Worm (Caenorhabditis elegans): ENCODE measurements around the gene W03F8.6.

W03F8.6 gene

DNA sequence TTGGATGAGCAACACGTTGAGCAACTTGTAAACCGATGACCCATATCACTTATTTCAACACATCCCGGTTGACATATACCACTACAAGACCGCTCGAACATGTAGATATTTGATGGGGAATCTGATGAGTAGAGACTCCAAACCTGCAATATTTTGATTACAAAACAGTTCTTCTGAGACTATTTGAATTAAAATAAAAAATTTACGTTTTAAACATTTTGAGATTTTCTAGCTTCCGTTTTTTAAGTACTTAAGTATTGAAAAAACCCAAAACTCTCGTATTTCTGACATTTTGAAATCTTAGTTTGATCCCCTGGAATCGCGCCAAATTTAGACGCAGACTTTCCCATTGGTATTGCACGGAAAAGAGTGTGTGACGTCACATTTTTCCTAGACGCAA lies 29.2 kb downstream of the W03F8.6 start, which contains the start of gene C24D10.49:
C24D10.49 (minus strand) TSS at position 101 of the 400 bp plus-strand sequence.
- TF ChIP-seq ceh-82 (tag; optimal IDR thresholded peaks at IDR 0.05) (no peak), C34F6.9 (tag; optimal IDR thresholded peaks at IDR 0.05) (no peak), sma-3 (GFP tag; optimal IDR thresholded peaks at IDR 0.05) (no peak), gmeb-1 (tag; optimal IDR thresholded peaks at IDR 0.05) (no peak), alr-1 (tag; optimal IDR thresholded peaks at IDR 0.05) (no peak), sma-9 (GFP tag; optimal IDR thresholded peaks at IDR 0.05) (no peak), sma-9 (tag; optimal IDR thresholded peaks at IDR 0.05) (no peak), nhr-77 (tag; optimal IDR thresholded peaks at IDR 0.05) (no peak)

DNA sequence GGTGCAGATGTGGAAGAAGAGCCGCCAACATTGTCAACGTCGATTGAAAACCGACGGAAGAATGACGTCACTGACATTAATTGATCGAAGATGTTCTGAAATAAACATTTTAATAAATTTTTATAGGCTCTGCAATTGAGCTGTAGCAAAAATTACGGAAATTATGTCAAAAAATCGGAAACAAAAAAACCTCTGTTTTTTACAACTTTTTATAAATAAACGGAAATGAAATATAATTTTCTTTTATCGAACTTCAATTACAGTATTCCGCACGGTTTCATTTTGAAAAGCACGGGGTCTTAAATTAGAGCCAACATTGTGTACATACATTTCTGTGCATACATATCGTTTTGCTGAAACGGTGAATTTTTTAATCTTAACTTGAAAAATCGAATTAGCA lies 34.0 kb downstream of the W03F8.6 start, which contains the start of gene soc-2:
soc-2 (minus strand) TSS at position 101 of the 400 bp plus-strand sequence.
- TF ChIP-seq lsy-2 (tag; optimal IDR thresholded peaks at IDR 0.05) (no peak), snpc-4 (tag; optimal IDR thresholded peaks at IDR 0.05) (no peak), R02D3.7 (tag; optimal IDR thresholded peaks at IDR 0.05) (no peak), nhr-23 (tag; optimal IDR thresholded peaks at IDR 0.05) (no peak), unc-62 (GFP tag; optimal IDR thresholded peaks at IDR 0.05) (no peak), lin-39 (tag; optimal IDR thresholded peaks at IDR 0.05) (no peak), nhr-6 (tag; optimal IDR thresholded peaks at IDR 0.05) (no peak), ceh-82 (tag; optimal IDR thresholded peaks at IDR 0.05) (no peak), C34F6.9 (tag; optimal IDR thresholded peaks at IDR 0.05) (no peak)

DNA sequence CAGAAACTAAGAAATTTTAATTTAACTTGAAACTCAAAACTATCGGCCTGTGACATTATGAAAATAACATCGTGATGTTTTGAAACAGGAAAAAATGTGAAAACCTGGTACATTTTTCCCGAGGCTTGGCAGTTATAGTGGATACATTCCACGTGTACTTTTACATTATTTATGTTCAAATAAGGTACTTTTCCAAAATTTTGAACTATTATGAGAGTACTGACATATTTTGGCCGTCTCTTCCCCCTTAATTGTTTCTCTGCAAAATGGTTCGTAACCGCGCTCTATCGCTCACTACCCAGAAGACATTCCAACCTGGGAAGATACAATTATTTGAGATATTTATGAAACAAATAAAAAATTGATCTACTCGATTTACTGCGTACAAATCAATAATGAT lies 36.6 kb downstream of the W03F8.6 start, which contains the start of gene C24D10.5:
C24D10.5 (plus strand) TSS at position 301 of the 400 bp plus-strand sequence.
- TF ChIP-seq mab-5 (tag; optimal IDR thresholded peaks at IDR 0.05) (no peak), nhr-12 (tag; optimal IDR thresholded peaks at IDR 0.05) (no peak), nhr-77 (tag; optimal IDR thresholded peaks at IDR 0.05) (no peak), ztf-1 (GFP tag; conservative IDR thresholded peaks at IDR 0.05) (no peak), ceh-16 (tag; optimal IDR thresholded peaks at IDR 0.05) (no peak), sma-3 (GFP tag; optimal IDR thresholded peaks at IDR 0.05) (no peak), blmp-1 (tag; optimal IDR thresholded peaks at IDR 0.05; ENCODE audit: insufficient read depth) (no peak), zag-1 (tag; optimal IDR thresholded peaks at IDR 0.05) (no peak), F13H6.1 (tag; optimal IDR thresholded peaks at IDR 0.05) (no peak), unc-55 (GFP tag; optimal IDR thresholded peaks at IDR 0.05) (no peak)

DNA sequence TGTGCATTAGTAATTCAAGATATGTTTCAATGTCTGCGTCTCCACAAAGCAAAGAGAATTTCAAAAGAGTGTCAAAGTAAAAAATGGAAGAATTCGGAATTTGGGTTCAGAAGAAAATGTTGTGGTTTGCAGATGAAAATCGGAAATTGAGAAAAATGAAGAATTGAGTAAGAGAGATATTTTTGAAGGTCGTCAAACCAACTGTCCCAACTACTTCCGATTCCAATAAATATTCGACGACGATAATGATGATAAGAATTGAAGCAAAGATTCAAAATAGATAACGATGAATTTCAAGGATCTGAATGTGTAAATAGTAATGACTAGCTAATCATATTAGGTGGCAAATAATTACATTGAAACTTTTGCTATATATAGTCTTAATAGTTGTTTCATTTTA lies 46.4 kb downstream of the W03F8.6 start:
- no peak for TF ChIP-seq gmeb-1 (tag; optimal IDR thresholded peaks at IDR 0.05)
- TF ChIP-seq elt-3 (tag; optimal IDR thresholded peaks at IDR 0.05), result no peak
- peak; percentile 33 for TF ChIP-seq unc-55 (GFP tag; optimal IDR thresholded peaks at IDR 0.05)
- no peak for TF ChIP-seq ZK546.5 (tag; optimal IDR thresholded peaks at IDR 0.05)
- TF ChIP-seq ztf-1 (GFP tag; conservative IDR thresholded peaks at IDR 0.05), result no peak
- TF ChIP-seq unc-39 (tag; optimal IDR thresholded peaks at IDR 0.05), result no peak
- TF ChIP-seq lin-39 (tag; optimal IDR thresholded peaks at IDR 0.05), result no peak
- no peak for TF ChIP-seq nhr-6 (tag; optimal IDR thresholded peaks at IDR 0.05)
- TF ChIP-seq nhr-12 (tag; optimal IDR thresholded peaks at IDR 0.05), result no peak
- peak in 1 of 2 experiments; percentile 7 for TF ChIP-seq lsy-2 (tag; optimal IDR thresholded peaks at IDR 0.05)
- no peak for TF ChIP-seq Y55F3AM.14 (GFP tag; optimal IDR thresholded peaks at IDR 0.05)
- TF ChIP-seq C34F6.9 (tag; optimal IDR thresholded peaks at IDR 0.05), result peak; percentile 20
- peak; percentile 16 for TF ChIP-seq nhr-25 (tag; optimal IDR thresholded peaks at IDR 0.05)
- TF ChIP-seq nhr-77 (tag; optimal IDR thresholded peaks at IDR 0.05), result no peak
- TF ChIP-seq sma-9 (GFP tag; optimal IDR thresholded peaks at IDR 0.05), result peak; percentile 1
- TF ChIP-seq sma-9 (tag; optimal IDR thresholded peaks at IDR 0.05), result no peak
- TF ChIP-seq crh-2 (tag; optimal IDR thresholded peaks at IDR 0.05), result peak; percentile 15
- peak; percentile 4 for TF ChIP-seq fos-1 (tag; optimal IDR thresholded peaks at IDR 0.05)

DNA sequence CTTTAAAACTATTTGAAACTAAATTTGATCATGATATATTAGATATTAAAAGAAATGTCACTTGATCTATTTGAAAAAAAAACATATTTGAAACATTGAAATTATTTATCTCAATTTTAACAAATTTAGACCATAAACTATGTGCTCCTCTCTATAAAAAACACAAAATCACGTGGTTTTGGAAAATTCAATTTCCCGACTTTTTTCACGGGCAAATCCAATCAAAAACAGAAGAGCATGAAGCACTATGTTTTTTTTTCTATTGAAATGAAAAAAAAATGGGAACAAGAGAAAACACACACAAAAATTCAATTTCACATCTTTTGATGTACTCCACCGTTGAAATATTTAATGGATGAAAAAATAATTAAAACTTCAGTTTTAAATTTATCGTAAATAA lies 47.2 kb downstream of the W03F8.6 start:
- TF ChIP-seq Y55F3AM.14 (GFP tag; optimal IDR thresholded peaks at IDR 0.05) (no peak), lsy-2 (tag; optimal IDR thresholded peaks at IDR 0.05) (peak in 1 of 2 experiments; percentile 2)

DNA sequence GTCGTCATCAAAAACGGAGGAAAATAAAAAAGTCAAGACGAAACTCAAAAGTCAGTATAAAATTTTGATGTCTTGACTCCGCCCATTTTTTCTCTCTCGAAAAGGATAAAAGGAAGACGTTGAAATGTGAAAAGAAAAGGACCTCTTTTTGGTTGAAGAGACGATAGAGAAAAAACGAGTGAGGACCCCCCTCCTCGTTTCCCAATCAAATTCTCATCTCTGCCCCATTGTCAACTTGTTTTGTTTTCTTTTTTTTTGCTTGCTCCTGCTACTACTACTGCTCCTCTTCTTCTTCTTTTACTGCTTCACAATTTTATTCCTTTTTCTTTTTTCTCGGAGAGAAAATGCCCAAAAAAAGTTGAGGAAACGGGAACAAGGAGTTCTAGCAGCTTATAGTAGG lies 48.6 kb downstream of the W03F8.6 start:
- no peak for TF ChIP-seq ceh-82 (tag; optimal IDR thresholded peaks at IDR 0.05)
- no peak for TF ChIP-seq alr-1 (tag; optimal IDR thresholded peaks at IDR 0.05)
- TF ChIP-seq ama-1 (optimal IDR thresholded peaks at IDR 0.05), result no peak
- TF ChIP-seq nhr-237 (tag; optimal IDR thresholded peaks at IDR 0.05), result no peak
- no peak for TF ChIP-seq blmp-1 (tag; optimal IDR thresholded peaks at IDR 0.05; ENCODE audit: insufficient read depth)
- TF ChIP-seq C34F6.9 (tag; optimal IDR thresholded peaks at IDR 0.05), result peak; percentile 74
- peak; percentile 4 for TF ChIP-seq Y55F3AM.14 (GFP tag; optimal IDR thresholded peaks at IDR 0.05)
- no peak for TF ChIP-seq nhr-12 (tag; optimal IDR thresholded peaks at IDR 0.05)
- TF ChIP-seq sma-3 (GFP tag; optimal IDR thresholded peaks at IDR 0.05), result no peak
- no peak for TF ChIP-seq lin-39 (tag; optimal IDR thresholded peaks at IDR 0.05)
- no peak for TF ChIP-seq R02D3.7 (tag; optimal IDR thresholded peaks at IDR 0.05)
- TF ChIP-seq snpc-4 (tag; optimal IDR thresholded peaks at IDR 0.05), result no peak
- no peak for TF ChIP-seq egl-27 (tag; optimal IDR thresholded peaks at IDR 0.05)
- TF ChIP-seq fos-1 (tag; optimal IDR thresholded peaks at IDR 0.05), result no peak
- TF ChIP-seq F13H6.1 (tag; optimal IDR thresholded peaks at IDR 0.05), result peak; percentile 29
- no peak for TF ChIP-seq ztf-11 (tag; optimal IDR thresholded peaks at IDR 0.05)
- TF ChIP-seq ztf-1 (GFP tag; conservative IDR thresholded peaks at IDR 0.05), result no peak
- peak; percentile 9 for TF ChIP-seq sma-9 (GFP tag; optimal IDR thresholded peaks at IDR 0.05)
- TF ChIP-seq sma-9 (tag; optimal IDR thresholded peaks at IDR 0.05), result no peak
- TF ChIP-seq nhr-6 (tag; optimal IDR thresholded peaks at IDR 0.05), result no peak
- TF ChIP-seq crh-2 (tag; optimal IDR thresholded peaks at IDR 0.05), result peak; percentile 52
- TF ChIP-seq unc-62 (GFP tag; optimal IDR thresholded peaks at IDR 0.05), result no peak
- TF ChIP-seq dmd-4 (tag; optimal IDR thresholded peaks at IDR 0.05), result no peak
- no peak for TF ChIP-seq mab-5 (tag; optimal IDR thresholded peaks at IDR 0.05)
- TF ChIP-seq nhr-77 (tag; optimal IDR thresholded peaks at IDR 0.05), result no peak
- no peak for TF ChIP-seq lin-11 (tag; optimal IDR thresholded peaks at IDR 0.05)
- TF ChIP-seq ztf-4 (tag; optimal IDR thresholded peaks at IDR 0.05), result no peak
- no peak for TF ChIP-seq skn-1 (tag; optimal IDR thresholded peaks at IDR 0.05)
- peak; percentile 39 for TF ChIP-seq unc-55 (GFP tag; optimal IDR thresholded peaks at IDR 0.05)
- no peak for TF ChIP-seq nhr-129 (tag; optimal IDR thresholded peaks at IDR 0.05)

Measured in whole organism, L2 larva.